Worm (Caenorhabditis elegans) whole organism, L4 larva: ENCODE measurements around the gene cest-9.1.

Source experiments
- F37D6.2 ChIP-seq: sonication (generic microtip); optimal IDR thresholded peaks from 2 replicates; lab custom pipeline; 2016; ENCODE audit warnings: mild to moderate bottlenecking, missing genetic modification characterization, missing compliant biosample characterization
- T26A8.4 ChIP-seq: fragments of 200-800 bp; sonication (Bioruptor generic); IDR thresholded peaks from 2 replicates; pipeline ENCODE4 v1.3.6; 2022; ENCODE audit warnings: missing genetic modification characterization, missing compliant biosample characterization
- aha-1 ChIP-seq: fragments of 150-350 bp; peaks from one replicate; lab custom pipeline; 2014; ENCODE audit warnings: missing biosample characterization, missing genetic modification characterization
- ceh-28 ChIP-seq: fragments of 150-350 bp; optimal IDR thresholded peaks from 2 replicates; lab custom pipeline; 2014; ENCODE audit warnings: missing biosample characterization, missing genetic modification reagents, missing genetic modification characterization
- ceh-32 ChIP-seq: sonication (generic microtip); optimal IDR thresholded peaks from 2 replicates; lab custom pipeline; 2016; ENCODE audit warnings: mild to moderate bottlenecking, missing genetic modification characterization, missing compliant biosample characterization; ENCODE audit not compliant: poor library complexity
- daf-12 ChIP-seq: fragments of 150-350 bp; optimal IDR thresholded peaks from 2 replicates; lab custom pipeline; 2014; ENCODE audit warnings: missing biosample characterization, missing genetic modification reagents, missing genetic modification characterization
- daf-16 ChIP-seq, 3 experiments: sonication (generic microtip); optimal IDR thresholded peaks; 2 replicates each; lab custom pipeline; 2016 to 2017; ENCODE audit warnings: missing genetic modification characterization in 3 of 3, missing genetic modification reagents in 3 of 3, mild to moderate bottlenecking in 2 of 3, missing compliant biosample characterization in 2 of 3, missing biosample characterization in 1 of 3, moderate library complexity in 1 of 3
- daf-19 ChIP-seq: fragments of 200-800 bp; sonication (Bioruptor generic); conservative IDR thresholded peaks from 2 replicates; pipeline ENCODE4 v1.3.6; 2022; ENCODE audit warnings: missing genetic modification characterization, missing compliant biosample characterization
- dmd-9 ChIP-seq: fragments of 200-800 bp; sonication (Bioruptor generic); IDR thresholded peaks from 2 replicates; pipeline ENCODE4 v1.3.6; 2022; ENCODE audit warnings: missing genetic modification reagents, missing genetic modification characterization, missing compliant biosample characterization
- dpl-1 ChIP-seq: fragments of 150-350 bp; optimal IDR thresholded peaks from 2 replicates; lab custom pipeline; 2014; ENCODE audit warnings: missing biosample characterization, missing genetic modification reagents, missing genetic modification characterization
- dve-1 ChIP-seq: sonication (generic microtip); optimal IDR thresholded peaks from 2 replicates; lab custom pipeline; 2017; ENCODE audit warnings: antibody characterized with exemption, mild to moderate bottlenecking, missing genetic modification characterization, missing compliant biosample characterization; ENCODE audit not compliant: insufficient read depth
- egl-27 ChIP-seq: sonication (generic microtip); optimal IDR thresholded peaks from 3 replicates; lab custom pipeline; 2017; ENCODE audit warnings: missing biosample characterization, missing genetic modification reagents, missing genetic modification characterization
- egl-43 ChIP-seq: fragments of 200-800 bp; sonication (Bioruptor generic); IDR thresholded peaks from 2 replicates; pipeline ENCODE4 v1.3.6; 2022; ENCODE audit warnings: missing genetic modification reagents, missing genetic modification characterization, missing compliant biosample characterization
- hlh-11 ChIP-seq: fragments of 200-800 bp; sonication (Bioruptor generic); optimal IDR thresholded peaks from 2 replicates; lab custom pipeline; 2018; ENCODE audit warnings: mild to moderate bottlenecking, missing genetic modification characterization, missing compliant biosample characterization
- hlh-30 ChIP-seq: sonication (generic microtip); optimal IDR thresholded peaks from 2 replicates; lab custom pipeline; 2017; ENCODE audit warnings: antibody characterized with exemption, mild to moderate bottlenecking, missing genetic modification characterization, missing compliant biosample characterization; ENCODE audit not compliant: insufficient read depth
- hmg-1.1 ChIP-seq: fragments of 200-800 bp; sonication (Bioruptor generic); IDR thresholded peaks from 2 replicates; pipeline ENCODE4 v1.3.6; 2022; ENCODE audit warnings: missing genetic modification reagents, missing genetic modification characterization, missing compliant biosample characterization
- lsy-2 ChIP-seq, 2 experiments: fragments of 150-350 bp in 1 of 2; sonication (generic microtip) in 1 of 2; optimal IDR thresholded peaks; 2 replicates each; lab custom pipeline; 2014 to 2017; ENCODE audit warnings: missing biosample characterization in 2 of 2, missing genetic modification characterization in 2 of 2
- mdl-1 ChIP-seq, 2 experiments: fragments of 150-350 bp in 1 of 2; sonication (generic microtip) in 1 of 2; optimal IDR thresholded peaks; 2 replicates each; lab custom pipeline; 2014 to 2017; ENCODE audit warnings: missing biosample characterization in 2 of 2, missing genetic modification characterization in 2 of 2
- mep-1 ChIP-seq: fragments of 150-350 bp; sonication (generic microtip); optimal IDR thresholded peaks from 3 replicates; lab custom pipeline; 2014; ENCODE audit warnings: missing biosample characterization, missing genetic modification characterization
- mes-2 ChIP-seq: sonication (generic microtip); optimal IDR thresholded peaks from 2 replicates; lab custom pipeline; 2016; ENCODE audit warnings: missing genotype, mild to moderate bottlenecking, missing genetic modification characterization, missing compliant biosample characterization; ENCODE audit not compliant: poor library complexity, severe bottlenecking
- mxl-2 ChIP-seq: fragments of 200-800 bp; sonication (Bioruptor generic); conservative IDR thresholded peaks from 2 replicates; pipeline ENCODE4 v1.3.6; 2022; ENCODE audit warnings: missing genetic modification reagents, missing genetic modification characterization, missing compliant biosample characterization
- nhr-10 ChIP-seq: fragments of 150-350 bp; optimal IDR thresholded peaks from 2 replicates; lab custom pipeline; 2014; ENCODE audit warnings: missing biosample characterization, missing genetic modification characterization
- nhr-102 ChIP-seq: sonication (generic microtip); optimal IDR thresholded peaks from 2 replicates; lab custom pipeline; 2016; ENCODE audit warnings: mild to moderate bottlenecking, missing genetic modification characterization, moderate library complexity, missing compliant biosample characterization
- nhr-28 ChIP-seq: fragments of 150-350 bp; optimal IDR thresholded peaks from 2 replicates; lab custom pipeline; 2014; ENCODE audit warnings: missing biosample characterization, missing genetic modification characterization
- nhr-48 ChIP-seq: sonication (generic microtip); optimal IDR thresholded peaks from 2 replicates; lab custom pipeline; 2016; ENCODE audit warnings: mild to moderate bottlenecking, missing genetic modification characterization, missing compliant biosample characterization
- nhr-6 ChIP-seq: fragments of 150-350 bp; optimal IDR thresholded peaks from 2 replicates; lab custom pipeline; 2014; ENCODE audit warnings: missing biosample characterization, missing genetic modification characterization
- nhr-76 ChIP-seq: fragments of 150-350 bp; optimal IDR thresholded peaks from 2 replicates; lab custom pipeline; 2014; ENCODE audit warnings: missing biosample characterization, missing genetic modification characterization
- nhr-77 ChIP-seq: fragments of 150-350 bp; optimal IDR thresholded peaks from 2 replicates; lab custom pipeline; 2014; ENCODE audit warnings: missing biosample characterization, missing genetic modification characterization
- pha-4 ChIP-seq, 2 experiments: fragments of 150-350 bp in 1 of 2; fragments of 200-800 bp in 1 of 2; sonication (Bioruptor generic) in 1 of 2; IDR thresholded peaks in 1 of 2; optimal IDR thresholded peaks in 1 of 2; 2 replicates each; pipeline versions ENCODE4 v1.3.6 to Lab custom; 2014 to 2022; ENCODE audit warnings: missing genetic modification characterization in 2 of 2, missing genetic modification reagents in 2 of 2, missing biosample characterization in 1 of 2, missing compliant biosample characterization in 1 of 2
- rbr-2 ChIP-seq: sonication (generic microtip); optimal IDR thresholded peaks from 2 replicates; lab custom pipeline; 2016; ENCODE audit warnings: missing genotype, missing genetic modification characterization, missing compliant biosample characterization
- saeg-2 ChIP-seq: fragments of 200-800 bp; sonication (Bioruptor generic); IDR thresholded peaks from 2 replicates; pipeline ENCODE4 v1.3.6; 2022; ENCODE audit warnings: missing genetic modification reagents, missing genetic modification characterization, missing compliant biosample characterization
- set-16 ChIP-seq: fragments of 200-800 bp; sonication (Bioruptor generic); IDR thresholded peaks from 2 replicates; pipeline ENCODE4 v1.3.6; 2022; ENCODE audit warnings: missing genetic modification reagents, missing genetic modification characterization, missing compliant biosample characterization
- unc-62 ChIP-seq, 3 experiments: fragments of 150-350 bp in 1 of 3; sonication (generic microtip); optimal IDR thresholded peaks in 2 of 3; peaks in 1 of 3; 1 replicate in 1 of 3; 2 replicates in 2 of 3; lab custom pipeline; 2014 to 2017; ENCODE audit warnings: missing biosample characterization in 3 of 3, missing genetic modification characterization in 3 of 3, missing genetic modification reagents in 3 of 3, missing genotype in 1 of 3
- zag-1 ChIP-seq: fragments of 150-350 bp; optimal IDR thresholded peaks from 2 replicates; lab custom pipeline; 2014; ENCODE audit warnings: missing biosample characterization, missing genetic modification characterization

The cest-9.1 gene

ce11 chrX:12176873-12177293, 49.1 kb upstream of the cest-9.1 start:
- TF ChIP-seq daf-12, result no peak
- peak; percentile 89 for TF ChIP-seq aha-1
- TF ChIP-seq nhr-10, result no peak
- TF ChIP-seq mes-2 (tag; lab: Kevin White, UChicago), result peak; percentile 30
- no peak for TF ChIP-seq dpl-1
- no peak for TF ChIP-seq daf-16 (GFP tag; optimal IDR thresholded peaks at IDR 0.05; lab: Kevin White, UChicago)
- TF ChIP-seq daf-16 (tag; optimal IDR thresholded peaks at IDR 0.05; lab: Kevin White, UChicago), result no peak
- peak; percentile 42 for TF ChIP-seq nhr-6
- peak; percentile 19 for TF ChIP-seq hlh-11 (tag; lab: Kevin White, UChicago)
- no peak for TF ChIP-seq saeg-2 (GFP tag; lab: Robert Waterston, UW)
- TF ChIP-seq ceh-32 (tag; lab: Kevin White, UChicago), result no peak
- TF ChIP-seq rbr-2 (tag; lab: Kevin White, UChicago), result no peak
- TF ChIP-seq lsy-2 (tag; optimal IDR thresholded peaks at IDR 0.05; lab: Kevin White, UChicago), result peak in 1 of 2 experiments; percentile 41

ce11 chrX:12177521-12177920, 48.5 kb upstream of the cest-9.1 start:
- peak; percentile 46 for TF ChIP-seq hmg-1.1 (GFP tag; lab: Robert Waterston, UW)
- TF ChIP-seq mep-1 (tag; lab: Kevin White, UChicago), result peak; percentile 21
- no peak for TF ChIP-seq ceh-28 (tag; lab: Kevin White, UChicago)
- peak; percentile 85 for TF ChIP-seq aha-1
- TF ChIP-seq mes-2 (tag; lab: Kevin White, UChicago), result peak; percentile 21
- peak in 1 of 2 experiments; percentile 12 for TF ChIP-seq mdl-1 (tag; optimal IDR thresholded peaks at IDR 0.05; lab: Kevin White, UChicago)
- no peak for TF ChIP-seq T26A8.4 (GFP tag; lab: Robert Waterston, UW)
- TF ChIP-seq nhr-76 (tag; lab: Kevin White, UChicago), result no peak
- TF ChIP-seq hlh-30 (tag; lab: Kevin White, UChicago), result peak; percentile 31
- TF ChIP-seq, all 104 proteins: peak for 6

ce11 chrX:12178351-12179089, 47.5 kb upstream of the cest-9.1 start:
- TF ChIP-seq mxl-2 (GFP tag; lab: Robert Waterston, UW), result no peak
- peak in 1 of 2 experiments; percentile 69 for TF ChIP-seq unc-62 (GFP tag; optimal IDR thresholded peaks at IDR 0.05 in 1 of 2; lab: Kevin White, UChicago)
- no peak for TF ChIP-seq unc-62 (tag; optimal IDR thresholded peaks at IDR 0.05; lab: Kevin White, UChicago)
- TF ChIP-seq hlh-30 (tag; lab: Kevin White, UChicago), result peak; percentile 34
- TF ChIP-seq aha-1, result peak; percentile 72

ce11 chrX:12179090-12179488, 46.9 kb upstream of the cest-9.1 start:
- peak; percentile 20 for TF ChIP-seq dve-1 (tag; lab: Kevin White, UChicago)
- no peak for TF ChIP-seq F37D6.2 (tag; lab: Kevin White, UChicago)
- TF ChIP-seq pha-4 (GFP tag; IDR thresholded peaks at IDR 0.05; lab: Robert Waterston, UW), result peak; percentile 58
- peak; percentile 11 for TF ChIP-seq pha-4 (tag; optimal IDR thresholded peaks at IDR 0.05; lab: Kevin White, UChicago)
- TF ChIP-seq hlh-11 (tag; lab: Kevin White, UChicago), result peak; percentile 32
- TF ChIP-seq nhr-48 (tag; lab: Kevin White, UChicago), result no peak
- TF ChIP-seq dmd-9 (GFP tag; lab: Robert Waterston, UW), result no peak
- TF ChIP-seq zag-1 (tag; lab: Kevin White, UChicago), result no peak
- peak; percentile 26 for TF ChIP-seq aha-1
- TF ChIP-seq daf-16 (GFP tag; optimal IDR thresholded peaks at IDR 0.05; lab: Kevin White, UChicago), result peak in 1 of 2 experiments; percentile 54
- peak; percentile 41 for TF ChIP-seq daf-16 (tag; optimal IDR thresholded peaks at IDR 0.05; lab: Kevin White, UChicago)

ce11 chrX:12179817-12180384, 46.1 kb upstream of the cest-9.1 start:
- no peak for TF ChIP-seq saeg-2 (GFP tag; lab: Robert Waterston, UW)
- TF ChIP-seq egl-43 (GFP tag; lab: Robert Waterston, UW), result peak; percentile 35; the same call in 1 of the 2 replicates
- no peak for TF ChIP-seq nhr-77 (tag; lab: Kevin White, UChicago)
- no peak for TF ChIP-seq hmg-1.1 (GFP tag; lab: Robert Waterston, UW)
- 0 out of 2 replicates have a peak, but pooled peaks have one; percentile 11 for TF ChIP-seq daf-19 (GFP tag; lab: Robert Waterston, UW)
- TF ChIP-seq nhr-28 (tag; lab: Kevin White, UChicago), result no peak
- TF ChIP-seq set-16, result no peak
- TF ChIP-seq egl-27 (tag; lab: Kevin White, UChicago), result no peak
- no peak for TF ChIP-seq nhr-102 (tag; lab: Kevin White, UChicago)
